Fruit fly (Drosophila melanogaster): ENCODE measurements around the gene CG6739.

CG6739 gene

DNA sequence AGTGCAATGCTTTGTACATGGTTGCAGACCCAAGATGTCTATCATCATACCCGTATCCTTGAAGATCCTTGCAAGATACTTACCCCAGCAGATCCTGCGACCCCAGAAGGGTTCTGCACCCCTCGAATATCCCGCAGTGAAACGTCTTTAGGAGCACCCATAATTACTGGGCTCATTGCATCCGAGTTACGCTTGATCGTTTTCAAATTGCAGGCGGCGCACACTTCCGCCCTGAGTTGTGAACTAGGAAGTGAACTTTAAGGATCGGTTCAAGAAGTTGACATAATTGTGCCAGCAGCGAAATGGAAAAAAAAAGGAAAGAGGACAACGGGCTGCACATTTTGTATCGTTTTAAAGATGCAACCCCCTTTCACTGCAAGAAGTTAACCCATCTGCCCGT, 10.4 kb downstream of the CG6739 start:
- TF ChIP-seq insv (optimal IDR thresholded peaks at IDR 0.05) (no peak), psq (optimal IDR thresholded peaks at IDR 0.05) (no peak), ttk (optimal IDR thresholded peaks at IDR 0.05) (no peak), Sin3A (optimal IDR thresholded peaks at IDR 0.05) (no peak), Myc (optimal IDR thresholded peaks at IDR 0.05) (no peak), h (optimal IDR thresholded peaks at IDR 0.05) (no peak)

dm6 chr2L:7619234-7619633, 11.0 kb downstream of the CG6739 start:
- TF ChIP-seq h (optimal IDR thresholded peaks at IDR 0.05) (no peak), ttk (optimal IDR thresholded peaks at IDR 0.05) (no peak), psq (optimal IDR thresholded peaks at IDR 0.05) (no peak), Myc (optimal IDR thresholded peaks at IDR 0.05) (no peak), insv (optimal IDR thresholded peaks at IDR 0.05) (no peak), Sin3A (optimal IDR thresholded peaks at IDR 0.05) (no peak)

DNA sequence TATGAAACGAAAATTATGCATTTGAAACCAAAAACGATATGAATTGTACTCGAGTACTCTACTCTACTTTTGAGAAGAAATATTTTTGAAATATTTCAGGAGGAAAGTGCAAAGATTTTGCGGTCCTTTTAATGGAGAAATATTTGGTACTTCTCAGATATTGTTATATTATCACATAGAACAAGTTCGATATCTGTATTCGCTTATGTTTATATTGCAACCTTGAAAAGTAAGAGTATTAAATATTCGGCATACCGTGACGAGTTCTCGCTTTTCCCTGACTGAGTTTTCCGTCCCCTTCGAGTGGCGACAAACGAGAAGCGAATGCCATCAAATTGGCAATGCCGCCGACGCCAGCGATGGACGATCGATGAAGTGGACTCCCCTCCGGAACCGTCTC, 13.5 kb downstream of the CG6739 start:
- TF ChIP-seq insv (optimal IDR thresholded peaks at IDR 0.05) = no peak
- TF ChIP-seq psq (optimal IDR thresholded peaks at IDR 0.05) = no peak
- no peak for TF ChIP-seq Myc (optimal IDR thresholded peaks at IDR 0.05)
- no peak for TF ChIP-seq Sin3A (optimal IDR thresholded peaks at IDR 0.05)
- no peak for TF ChIP-seq ttk (optimal IDR thresholded peaks at IDR 0.05)
- TF ChIP-seq h (optimal IDR thresholded peaks at IDR 0.05) = no peak

- TF ChIP-seq ttk (optimal IDR thresholded peaks at IDR 0.05) (no peak), psq (optimal IDR thresholded peaks at IDR 0.05) (no peak), Myc (optimal IDR thresholded peaks at IDR 0.05) (no peak), insv (optimal IDR thresholded peaks at IDR 0.05) (no peak), h (optimal IDR thresholded peaks at IDR 0.05) (no peak), Sin3A (optimal IDR thresholded peaks at IDR 0.05) (no peak)
Measured at dm6 chr2L:7624096-7624843, 16.1 kb downstream of the CG6739 start.

DNA sequence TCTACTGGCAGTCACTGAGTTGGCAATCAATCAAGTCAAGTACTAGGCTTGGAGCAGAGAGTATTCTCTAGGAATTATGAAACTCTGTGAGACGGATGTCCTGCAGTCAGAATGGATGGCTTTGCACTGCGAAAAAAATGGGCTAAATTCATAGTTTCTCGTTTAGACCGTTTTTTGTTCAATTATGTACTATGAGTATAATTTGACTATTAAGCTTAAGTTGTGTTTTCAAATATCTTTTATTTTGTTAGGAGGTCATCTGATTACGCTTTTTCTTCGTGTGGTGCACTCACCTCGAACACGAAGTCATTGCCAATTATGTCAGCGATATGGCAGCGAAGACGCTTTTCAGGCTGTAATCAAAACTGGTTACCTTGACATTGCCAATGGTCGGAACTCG, 19.3 kb downstream of the CG6739 start:
- TF ChIP-seq Sin3A (optimal IDR thresholded peaks at IDR 0.05) = no peak
- no peak for TF ChIP-seq Myc (optimal IDR thresholded peaks at IDR 0.05)
- no peak for TF ChIP-seq h (optimal IDR thresholded peaks at IDR 0.05)
- no peak for TF ChIP-seq psq (optimal IDR thresholded peaks at IDR 0.05)
- no peak for TF ChIP-seq ttk (optimal IDR thresholded peaks at IDR 0.05)
- TF ChIP-seq insv (optimal IDR thresholded peaks at IDR 0.05) = no peak

DNA sequence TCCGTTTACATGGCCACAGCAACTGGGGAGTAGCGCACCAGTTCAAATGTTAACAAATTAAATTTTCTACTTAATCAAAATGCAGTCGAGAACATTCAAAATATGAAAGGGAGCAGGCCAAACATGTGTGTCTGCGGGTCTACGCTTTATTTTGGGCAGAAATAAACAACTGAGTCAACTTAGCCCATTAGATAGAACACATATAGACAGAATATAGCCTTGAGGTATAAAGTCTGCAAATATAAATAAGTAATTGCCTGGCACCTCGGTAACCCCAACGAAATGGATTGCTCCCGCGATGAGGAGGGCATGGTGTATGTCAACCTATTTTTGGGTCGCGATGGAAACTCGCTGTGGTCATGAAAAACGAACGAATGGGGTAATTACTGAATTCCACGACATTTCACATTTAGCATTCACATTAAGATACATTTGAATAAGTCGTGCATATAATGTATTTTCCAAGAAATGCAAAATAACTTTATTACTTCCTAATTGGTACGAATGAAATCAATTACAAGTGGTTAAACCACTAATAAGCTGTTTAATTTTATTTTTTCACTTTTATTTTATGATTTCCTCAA, 20.3 kb downstream of the CG6739 start:
- no peak for TF ChIP-seq h (optimal IDR thresholded peaks at IDR 0.05)
- TF ChIP-seq insv (optimal IDR thresholded peaks at IDR 0.05) = no peak
- TF ChIP-seq Myc (optimal IDR thresholded peaks at IDR 0.05) = no peak
- no peak for TF ChIP-seq ttk (optimal IDR thresholded peaks at IDR 0.05)

- TF ChIP-seq Myc (optimal IDR thresholded peaks at IDR 0.05) (no peak), insv (optimal IDR thresholded peaks at IDR 0.05) (no peak), h (optimal IDR thresholded peaks at IDR 0.05) (no peak), Sin3A (optimal IDR thresholded peaks at IDR 0.05) (no peak)
Measured at dm6 chr2L:7630673-7631072, 22.5 kb downstream of the CG6739 start.

DNA sequence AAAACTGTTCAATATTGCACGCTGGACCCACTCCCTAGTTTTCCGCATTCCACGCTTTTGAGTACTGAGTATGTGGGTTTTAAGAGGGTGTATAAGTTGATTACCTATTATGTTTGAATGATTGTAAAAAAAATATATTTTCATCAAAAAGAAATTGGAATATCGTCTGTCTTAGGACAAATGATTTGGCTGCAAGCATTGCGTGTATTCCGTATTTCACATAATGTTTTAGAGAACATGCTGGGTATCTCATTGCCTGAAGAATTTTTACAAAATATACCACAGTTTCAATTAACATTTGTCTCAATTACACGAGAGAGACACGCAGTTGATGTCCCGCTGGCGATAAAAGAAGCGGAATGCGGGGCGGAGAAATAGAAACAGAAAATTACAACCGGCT, 24.6 kb downstream of the CG6739 start:
- TF ChIP-seq Sin3A (optimal IDR thresholded peaks at IDR 0.05) (no peak), h (optimal IDR thresholded peaks at IDR 0.05) (no peak), psq (optimal IDR thresholded peaks at IDR 0.05) (no peak), ttk (optimal IDR thresholded peaks at IDR 0.05) (no peak), insv (optimal IDR thresholded peaks at IDR 0.05) (no peak), Myc (optimal IDR thresholded peaks at IDR 0.05) (no peak)

DNA sequence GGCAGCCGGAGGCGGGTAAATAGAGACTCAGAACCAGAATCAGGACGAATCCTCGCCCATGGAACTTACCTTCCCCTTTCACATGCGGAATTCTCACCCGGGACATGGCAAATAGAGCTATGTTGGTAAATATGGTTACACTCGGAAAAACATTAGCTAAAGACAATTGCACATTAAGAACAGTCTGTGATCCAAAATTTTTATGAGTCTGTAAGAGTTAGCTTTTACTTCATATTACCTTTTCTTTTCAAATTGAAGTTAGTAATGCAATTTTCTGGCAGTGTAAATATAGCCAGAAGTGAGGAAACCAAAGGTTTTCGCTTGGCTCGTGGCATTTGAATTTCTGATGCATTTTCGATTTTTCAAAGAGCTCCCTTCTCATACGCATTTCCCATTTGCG, 27.0 kb downstream of the CG6739 start:
- TF ChIP-seq psq (optimal IDR thresholded peaks at IDR 0.05) (no peak), h (optimal IDR thresholded peaks at IDR 0.05) (no peak), Myc (optimal IDR thresholded peaks at IDR 0.05) (no peak), ttk (optimal IDR thresholded peaks at IDR 0.05) (no peak), Sin3A (optimal IDR thresholded peaks at IDR 0.05) (no peak), insv (optimal IDR thresholded peaks at IDR 0.05) (no peak)

dm6 chr2L:7641606-7642190, 33.5 kb downstream of the CG6739 start:
- TF ChIP-seq h (optimal IDR thresholded peaks at IDR 0.05) (no peak), insv (optimal IDR thresholded peaks at IDR 0.05) (no peak)

dm6 chr2L:7659561-7659960, 51.4 kb downstream of the CG6739 start:
- TF ChIP-seq ttk (optimal IDR thresholded peaks at IDR 0.05) (no peak), insv (optimal IDR thresholded peaks at IDR 0.05) (no peak), Sin3A (optimal IDR thresholded peaks at IDR 0.05) (no peak), psq (optimal IDR thresholded peaks at IDR 0.05) (no peak)

DNA sequence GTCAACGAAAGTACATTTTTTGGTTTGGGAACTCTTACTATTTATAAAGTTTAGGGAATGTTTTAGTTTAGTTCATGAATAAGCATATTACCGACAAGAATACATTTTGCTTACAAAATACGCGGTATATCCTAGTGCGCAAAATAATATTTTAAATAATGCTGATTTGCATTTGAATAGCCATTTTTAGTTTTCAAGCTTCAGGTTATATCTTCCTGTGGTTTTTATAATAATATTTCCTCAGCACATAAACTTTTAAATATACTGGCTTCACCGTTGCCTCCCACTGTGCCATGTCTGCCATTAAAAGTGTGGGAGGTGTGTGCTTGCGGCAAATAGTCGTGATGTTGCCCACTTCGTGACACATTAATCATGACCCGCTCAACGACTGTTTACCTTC, 51.9 kb downstream of the CG6739 start:
- no peak for TF ChIP-seq psq (optimal IDR thresholded peaks at IDR 0.05)
- TF ChIP-seq insv (optimal IDR thresholded peaks at IDR 0.05) = no peak
- no peak for TF ChIP-seq Sin3A (optimal IDR thresholded peaks at IDR 0.05)
- TF ChIP-seq ttk (optimal IDR thresholded peaks at IDR 0.05) = no peak
- TF ChIP-seq Myc (optimal IDR thresholded peaks at IDR 0.05) = no peak
- TF ChIP-seq h (optimal IDR thresholded peaks at IDR 0.05) = no peak

dm6 chr2L:7665747-7666146, 57.6 kb downstream of the CG6739 start, which contains the start of gene Myo28B1:
Myo28B1 (plus strand) TSS chr2L:7666047.
- no peak for TF ChIP-seq Myc (optimal IDR thresholded peaks at IDR 0.05)
- no peak for TF ChIP-seq insv (optimal IDR thresholded peaks at IDR 0.05)
- TF ChIP-seq psq (optimal IDR thresholded peaks at IDR 0.05) = no peak
- no peak for TF ChIP-seq h (optimal IDR thresholded peaks at IDR 0.05)
- TF ChIP-seq ttk (optimal IDR thresholded peaks at IDR 0.05) = no peak
- no peak for TF ChIP-seq Sin3A (optimal IDR thresholded peaks at IDR 0.05)

Measured in Kc167 (cell line).